Worm (Caenorhabditis elegans) whole organism, midembryonic: ENCODE data around the gene cam-1.

ENCODE experiments used
- T22C8.4 ChIP-seq: fragments of 200-800 bp; sonication (Bioruptor generic); IDR thresholded peaks from 2 replicates; pipeline ENCODE4 v1.3.6; 2022; ENCODE audit warnings: missing genetic modification characterization, missing compliant biosample characterization
- cog-1 ChIP-seq: sonication (generic microtip); optimal IDR thresholded peaks from 2 replicates; lab custom pipeline; 2016; ENCODE audit warnings: missing genetic modification characterization, missing compliant biosample characterization
- flt-1 ChIP-seq: fragments of 200-800 bp; sonication (Bioruptor generic); IDR thresholded peaks from 2 replicates; pipeline ENCODE4 v1.3.6; 2022; ENCODE audit warnings: missing genetic modification characterization, missing compliant biosample characterization
- klf-2 ChIP-seq: fragments of 200-800 bp; sonication (Bioruptor generic); conservative IDR thresholded peaks from 2 replicates; pipeline ENCODE4 v1.3.6; 2022; ENCODE audit warnings: missing genetic modification reagents, missing genetic modification characterization, missing compliant biosample characterization
- med-1 ChIP-seq: sonication (generic microtip); optimal IDR thresholded peaks from 2 replicates; lab custom pipeline; 2017; ENCODE audit warnings: missing genetic modification characterization, mild to moderate bottlenecking, missing compliant biosample characterization, antibody characterized with exemption, missing genetic modification reagents; ENCODE audit not compliant: insufficient read depth
- ref-1 ChIP-seq: fragments of 200-800 bp; sonication (Bioruptor generic); conservative IDR thresholded peaks from 2 replicates; pipeline ENCODE4 v1.3.6; 2022; ENCODE audit warnings: missing genetic modification reagents, missing genetic modification characterization, missing compliant biosample characterization
- tab-1 ChIP-seq: fragments of 200-800 bp; sonication (Bioruptor generic); IDR thresholded peaks from 2 replicates; pipeline ENCODE4 v1.3.6; 2022; ENCODE audit warnings: missing genetic modification characterization, missing compliant biosample characterization
- ztf-23 ChIP-seq: fragments of 200-800 bp; sonication (Bioruptor generic); IDR thresholded peaks from 2 replicates; pipeline ENCODE4 v1.3.6; 2022; ENCODE audit warnings: missing genetic modification reagents, missing genetic modification characterization, missing compliant biosample characterization
- ztf-29 ChIP-seq: fragments of 200-800 bp; sonication (Bioruptor generic); IDR thresholded peaks from 2 replicates; pipeline ENCODE4 v1.3.6; 2022; ENCODE audit warnings: missing genetic modification reagents, missing genetic modification characterization, missing compliant biosample characterization

- TF ChIP-seq ref-1: no peak
- TF ChIP-seq flt-1 (GFP tag; lab: Robert Waterston, UW): 0 out of 2 replicates have a peak, but pooled peaks have one; percentile 18
- TF ChIP-seq klf-2: no peak
- TF ChIP-seq ztf-23 (GFP tag; lab: Robert Waterston, UW): no peak
- no peak for TF ChIP-seq cog-1 (tag; lab: Kevin White, UChicago)
- no peak for TF ChIP-seq tab-1 (GFP tag; lab: Robert Waterston, UW)
- TF ChIP-seq ztf-29 (GFP tag; lab: Robert Waterston, UW): no peak
- TF ChIP-seq T22C8.4: no peak
- TF ChIP-seq med-1: no peak
Observed at ce11 chrII:9266252-9266651, 43.9 kb downstream of the cam-1 start.
